Fruit fly (Drosophila melanogaster): ENCODE data around the gene raskol.

Gene raskol

DNA sequence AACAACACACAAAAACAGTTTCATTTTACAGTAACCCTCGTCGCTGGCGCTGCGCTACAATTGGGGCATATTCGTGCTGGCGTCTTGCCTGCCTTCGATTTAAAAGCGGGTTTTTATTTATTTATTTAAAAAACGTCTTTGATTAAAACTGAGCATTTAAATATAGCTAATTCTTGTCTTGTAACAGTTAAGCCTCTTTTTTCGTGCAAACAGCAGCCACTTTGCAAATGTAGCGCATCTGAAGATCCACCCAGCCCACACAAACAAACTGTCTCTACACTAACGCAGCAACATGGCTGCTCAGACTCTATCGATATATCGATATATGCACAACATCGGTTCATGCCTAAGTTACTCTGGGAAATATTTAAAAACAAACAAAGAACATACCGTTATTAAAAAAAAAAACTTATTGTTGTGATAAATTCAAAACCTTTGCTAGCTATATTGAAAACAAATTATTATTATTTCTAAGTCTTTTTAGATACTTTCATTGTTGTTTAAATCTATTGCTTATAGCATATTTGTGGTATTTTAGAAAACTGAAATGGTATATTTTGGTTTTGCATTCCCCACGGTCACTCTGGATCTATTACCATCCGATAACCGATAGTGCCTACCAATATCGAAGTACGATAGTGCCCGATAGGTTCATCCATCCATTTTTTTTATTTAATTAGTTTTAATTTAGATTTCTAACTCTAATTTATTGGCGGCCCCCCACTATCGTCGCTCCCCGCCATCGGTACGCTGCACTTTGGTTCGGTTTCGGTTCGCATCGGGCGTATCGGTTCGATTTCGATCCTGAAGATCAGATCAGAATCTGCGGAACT lies 7.0 kb upstream of the raskol start, which contains the start of the genes CG8188 and par-6 (continued):
- TF ChIP-seq her (GFP tag; optimal IDR thresholded peaks at IDR 0.05) (peak; percentile 84), Hr51 (GFP tag; optimal IDR thresholded peaks at IDR 0.05) (peak; percentile 82 to 83), nerfin-1 (tag; optimal IDR thresholded peaks at IDR 0.05) (peak; percentile 74), Oli (tag; optimal IDR thresholded peaks at IDR 0.05) (peak; percentile 87), oc (tag; optimal IDR thresholded peaks at IDR 0.05) (peak; percentile 69), Optix (GFP tag; IDR thresholded peaks at IDR 0.05) (peak; percentile 92), Lhr (GFP tag; optimal IDR thresholded peaks at IDR 0.05) (peak; percentile 47), jumu (GFP tag; optimal IDR thresholded peaks at IDR 0.05) (peak; percentile 88), CG11093 (GFP tag; IDR thresholded peaks at IDR 0.05) (peak; percentile 75; the same call in 1 of the 3 replicates), CG5245 (GFP tag; optimal IDR thresholded peaks at IDR 0.05) (peak; percentile 70), Poxn (GFP tag; IDR thresholded peaks at IDR 0.05) (no peak; the same call in 1 of the 2 replicates), CG31388 (GFP tag; optimal IDR thresholded peaks at IDR 0.05) (peak; percentile 56), CG34376 (GFP tag; optimal IDR thresholded peaks at IDR 0.05) (peak; percentile 87), CG18262 (tag; optimal IDR thresholded peaks at IDR 0.05) (peak; percentile 84), CG17912 (GFP tag; optimal IDR thresholded peaks at IDR 0.05) (peak; percentile 74), Taf1 (GFP tag; IDR thresholded peaks at IDR 0.05) (peak; percentile 75; the same call in 1 of the 2 replicates), rib (GFP tag; IDR thresholded peaks at IDR 0.05) (peak; percentile 63; the same call in 1 of the 2 replicates), pan (optimal IDR thresholded peaks at IDR 0.05) (no peak), pan (GFP tag; optimal IDR thresholded peaks at IDR 0.05 in 1 of 2, IDR thresholded peaks at IDR 0.05 in 1 of 2) (peak in 1 of 2 experiments; percentile 88), cwo (GFP tag; optimal IDR thresholded peaks at IDR 0.05) (peak; percentile 75), CG3281 (GFP tag; optimal IDR thresholded peaks at IDR 0.05) (peak; percentile 92), Ada2b (GFP tag; IDR thresholded peaks at IDR 0.05) (peak; percentile 87), chinmo (GFP tag; IDR thresholded peaks at IDR 0.05; ENCODE audit: partially characterized antibody) (peak; percentile 68; the same call in 2 of the 4 replicates), gsb (GFP tag; IDR thresholded peaks at IDR 0.05) (peak; percentile 67), CG1602 (GFP tag; optimal IDR thresholded peaks at IDR 0.05) (peak; percentile 90), CG4360 (GFP tag; IDR thresholded peaks at IDR 0.05) (peak; percentile 77), Vsx1 (GFP tag; optimal IDR thresholded peaks at IDR 0.05) (peak; percentile 49), Elba2 (GFP tag; optimal IDR thresholded peaks at IDR 0.05) (peak; percentile 89), CG5953 (GFP tag; IDR thresholded peaks at IDR 0.05) (peak; percentile 58; the same call in 1 of the 2 replicates), Dip2 (GFP tag; IDR thresholded peaks at IDR 0.05) (no peak), CG2199 (GFP tag; IDR thresholded peaks at IDR 0.05) (peak; percentile 88), aop (GFP tag; IDR thresholded peaks at IDR 0.05) (peak; percentile 4; the same call in 1 of the 2 replicates), org-1 (GFP tag; optimal IDR thresholded peaks at IDR 0.05) (peak; percentile 68), CG31441 (GFP tag; IDR thresholded peaks at IDR 0.05) (peak; percentile 79), chm (GFP tag; IDR thresholded peaks at IDR 0.05) (peak; percentile 74), psq (GFP tag; optimal IDR thresholded peaks at IDR 0.05) (peak; percentile 50), pho (GFP tag; optimal IDR thresholded peaks at IDR 0.05) (peak; percentile 85), CG30020 (tag; optimal IDR thresholded peaks at IDR 0.05) (peak; percentile 57), CG8359 (GFP tag; optimal IDR thresholded peaks at IDR 0.05; ENCODE audit: borderline replicate concordance) (peak; percentile 57), sens-2 (GFP tag; IDR thresholded peaks at IDR 0.05) (peak; percentile 80), Bdp1 (GFP tag; optimal IDR thresholded peaks at IDR 0.05) (peak; percentile 74), Dip3 (GFP tag; optimal IDR thresholded peaks at IDR 0.05) (peak; percentile 86), CG17328 (GFP tag; IDR thresholded peaks at IDR 0.05) (peak; percentile 87), Ets97D (GFP tag; optimal IDR thresholded peaks at IDR 0.05) (peak; percentile 68), br (optimal IDR thresholded peaks at IDR 0.05) (no peak), inv (GFP tag; IDR thresholded peaks at IDR 0.05; ENCODE audit: partially characterized antibody) (peak; percentile 68), CG9932 (GFP tag; IDR thresholded peaks at IDR 0.05) (peak; percentile 92), sqz (GFP tag; optimal IDR thresholded peaks at IDR 0.05) (peak; percentile 56), sna (GFP tag; IDR thresholded peaks at IDR 0.05; ENCODE audit: partially characterized antibody) (peak; percentile 28)
